Worm (Caenorhabditis elegans) whole organism, L2 larva: ENCODE data around the gene oac-1.

Experiments
- C34F6.9 ChIP-seq: fragments of 150-350 bp; optimal IDR thresholded peaks from 2 replicates; lab custom pipeline; 2014; ENCODE audit warnings: missing biosample characterization, missing genetic modification characterization
- F13H6.1 ChIP-seq: sonication (generic microtip); optimal IDR thresholded peaks from 2 replicates; lab custom pipeline; 2016; ENCODE audit warnings: missing genetic modification characterization, missing compliant biosample characterization
- R02D3.7 ChIP-seq: fragments of 150-350 bp; optimal IDR thresholded peaks from 2 replicates; lab custom pipeline; 2014; ENCODE audit warnings: missing biosample characterization, missing genetic modification characterization
- Y55F3AM.14 ChIP-seq: fragments of 200-800 bp; sonication (Bioruptor generic); optimal IDR thresholded peaks from 2 replicates; lab custom pipeline; 2018; ENCODE audit warnings: mild to moderate bottlenecking, missing genetic modification characterization, missing compliant biosample characterization
- alr-1 ChIP-seq: fragments of 150-350 bp; optimal IDR thresholded peaks from 2 replicates; lab custom pipeline; 2014; ENCODE audit warnings: missing biosample characterization, missing genetic modification characterization
- aly-2 ChIP-seq: fragments of 150-350 bp; optimal IDR thresholded peaks from 2 replicates; lab custom pipeline; 2014; ENCODE audit warnings: missing biosample characterization, missing genetic modification characterization
- ama-1 ChIP-seq: fragments of 150-350 bp; optimal IDR thresholded peaks from 2 replicates; lab custom pipeline; 2018; ENCODE audit warnings: inconsistent platforms
- blmp-1 ChIP-seq: sonication (generic microtip); optimal IDR thresholded peaks from 2 replicates; lab custom pipeline; 2017; ENCODE audit warnings: missing genetic modification characterization, mild to moderate bottlenecking, missing compliant biosample characterization, antibody characterized with exemption, moderate library complexity; ENCODE audit not compliant: insufficient read depth
- ceh-16 ChIP-seq: fragments of 150-350 bp; optimal IDR thresholded peaks from 2 replicates; lab custom pipeline; 2014; ENCODE audit warnings: missing biosample characterization, missing genetic modification characterization
- ceh-82 ChIP-seq: fragments of 150-350 bp; optimal IDR thresholded peaks from 2 replicates; lab custom pipeline; 2014; ENCODE audit warnings: missing biosample characterization, missing genetic modification characterization
- crh-2 ChIP-seq: sonication (generic microtip); optimal IDR thresholded peaks from 2 replicates; lab custom pipeline; 2017; ENCODE audit warnings: missing biosample characterization, missing genetic modification characterization
- dmd-4 ChIP-seq: sonication (generic microtip); optimal IDR thresholded peaks from 2 replicates; lab custom pipeline; 2017; ENCODE audit warnings: missing biosample characterization, missing genetic modification characterization
- egl-27 ChIP-seq: sonication (generic microtip); optimal IDR thresholded peaks from 3 replicates; lab custom pipeline; 2017; ENCODE audit warnings: missing biosample characterization, missing genetic modification reagents, missing genetic modification characterization
- elt-1 ChIP-seq: fragments of 150-350 bp; optimal IDR thresholded peaks from 2 replicates; lab custom pipeline; 2014; ENCODE audit warnings: missing biosample characterization, missing genetic modification characterization
- elt-3 ChIP-seq: sonication (generic microtip); optimal IDR thresholded peaks from 2 replicates; lab custom pipeline; 2017; ENCODE audit warnings: missing biosample characterization, missing genetic modification characterization
- fos-1 ChIP-seq: fragments of 150-350 bp; optimal IDR thresholded peaks from 2 replicates; lab custom pipeline; 2014; ENCODE audit warnings: missing biosample characterization, missing genetic modification characterization
- gmeb-1 ChIP-seq: fragments of 150-350 bp; optimal IDR thresholded peaks from 2 replicates; lab custom pipeline; 2014; ENCODE audit warnings: missing biosample characterization, missing genetic modification characterization
- lin-13 ChIP-seq: fragments of 150-350 bp; optimal IDR thresholded peaks from 2 replicates; lab custom pipeline; 2014; ENCODE audit warnings: missing biosample characterization, missing genetic modification reagents, missing genetic modification characterization
- lin-39 ChIP-seq: fragments of 150-350 bp; optimal IDR thresholded peaks from 2 replicates; lab custom pipeline; 2014; ENCODE audit warnings: missing biosample characterization, missing genetic modification reagents, missing genetic modification characterization
- lsy-2 ChIP-seq, 2 experiments: fragments of 150-350 bp in 1 of 2; sonication (generic microtip) in 1 of 2; optimal IDR thresholded peaks; 2 replicates each; lab custom pipeline; 2014 to 2017; ENCODE audit warnings: missing biosample characterization in 2 of 2, missing genetic modification characterization in 2 of 2
- mbf-1 ChIP-seq: sonication (generic microtip); optimal IDR thresholded peaks from 2 replicates; lab custom pipeline; 2017; ENCODE audit warnings: missing biosample characterization, missing genetic modification characterization
- mdl-1 ChIP-seq, 2 experiments: fragments of 150-350 bp in 1 of 2; sonication (generic microtip) in 1 of 2; optimal IDR thresholded peaks; 2 replicates each; lab custom pipeline; 2017; ENCODE audit warnings: missing biosample characterization in 2 of 2, missing genetic modification characterization in 2 of 2
- nhr-10 ChIP-seq: sonication (generic microtip); optimal IDR thresholded peaks from 2 replicates; lab custom pipeline; 2017; ENCODE audit warnings: missing biosample characterization, missing genetic modification characterization
- nhr-12 ChIP-seq: fragments of 150-350 bp; optimal IDR thresholded peaks from 2 replicates; lab custom pipeline; 2014; ENCODE audit warnings: missing biosample characterization, missing genetic modification characterization
- nhr-129 ChIP-seq: fragments of 150-350 bp; optimal IDR thresholded peaks from 2 replicates; lab custom pipeline; 2014; ENCODE audit warnings: missing biosample characterization, missing genetic modification characterization
- nhr-21 ChIP-seq: fragments of 150-350 bp; optimal IDR thresholded peaks from 2 replicates; lab custom pipeline; 2014; ENCODE audit warnings: missing biosample characterization, missing genetic modification characterization
- nhr-23 ChIP-seq: fragments of 150-350 bp; optimal IDR thresholded peaks from 2 replicates; lab custom pipeline; 2014; ENCODE audit warnings: missing biosample characterization, missing genetic modification reagents, missing genetic modification characterization
- nhr-25 ChIP-seq: fragments of 150-350 bp; sonication (generic microtip); optimal IDR thresholded peaks from 3 replicates; lab custom pipeline; 2014; ENCODE audit warnings: missing biosample characterization, missing genetic modification characterization
- nhr-77 ChIP-seq: fragments of 150-350 bp; optimal IDR thresholded peaks from 2 replicates; lab custom pipeline; 2014; ENCODE audit warnings: missing biosample characterization, missing genetic modification characterization
- peb-1 ChIP-seq: fragments of 150-350 bp; optimal IDR thresholded peaks from 2 replicates; lab custom pipeline; 2014; ENCODE audit warnings: missing biosample characterization, missing genetic modification characterization
- sem-4 ChIP-seq: fragments of 150-350 bp; optimal IDR thresholded peaks from 2 replicates; lab custom pipeline; 2014; ENCODE audit warnings: missing biosample characterization, missing genetic modification reagents, missing genetic modification characterization
- sma-3 ChIP-seq: sonication (generic microtip); optimal IDR thresholded peaks from 2 replicates; lab custom pipeline; 2016; ENCODE audit warnings: missing genetic modification reagents, missing genetic modification characterization, missing compliant biosample characterization
- sma-9 ChIP-seq, 2 experiments: fragments of 150-350 bp in 1 of 2; sonication (generic microtip) in 1 of 2; optimal IDR thresholded peaks; 2 replicates each; lab custom pipeline; 2014 to 2016; ENCODE audit warnings: missing genetic modification characterization in 2 of 2, mild to moderate bottlenecking in 1 of 2, missing biosample characterization in 1 of 2, missing compliant biosample characterization in 1 of 2, missing genetic modification reagents in 1 of 2, moderate library complexity in 1 of 2
- snpc-4 ChIP-seq: fragments of 150-350 bp; optimal IDR thresholded peaks from 2 replicates; lab custom pipeline; 2014; ENCODE audit warnings: missing biosample characterization, missing genetic modification characterization
- unc-39 ChIP-seq: fragments of 150-350 bp; optimal IDR thresholded peaks from 2 replicates; lab custom pipeline; 2014; ENCODE audit warnings: missing biosample characterization, missing genetic modification characterization
- unc-55 ChIP-seq: fragments of 150-350 bp; sonication (generic microtip); optimal IDR thresholded peaks from 3 replicates; lab custom pipeline; 2014; ENCODE audit warnings: missing biosample characterization, missing genetic modification reagents, missing genetic modification characterization
- unc-62 ChIP-seq: fragments of 150-350 bp; optimal IDR thresholded peaks from 2 replicates; lab custom pipeline; 2014; ENCODE audit warnings: missing biosample characterization, missing genetic modification reagents, missing genetic modification characterization
- zag-1 ChIP-seq: fragments of 150-350 bp; optimal IDR thresholded peaks from 2 replicates; lab custom pipeline; 2014; ENCODE audit warnings: missing biosample characterization, missing genetic modification characterization
- ztf-1 ChIP-seq: fragments of 200-800 bp; sonication (Bioruptor generic); conservative IDR thresholded peaks from 2 replicates; pipeline ENCODE4 v1.3.6; 2022; ENCODE audit warnings: missing genetic modification characterization, missing compliant biosample characterization
- ztf-4 ChIP-seq: fragments of 150-350 bp; optimal IDR thresholded peaks from 2 replicates; lab custom pipeline; 2014; ENCODE audit warnings: missing biosample characterization, missing genetic modification characterization

oac-1 gene

ce11 chrV:19519511-19519934, 36.2 kb downstream of the oac-1 start:
- TF ChIP-seq nhr-25 (tag; lab: Kevin White, UChicago) (no peak), nhr-77 (no peak), F13H6.1 (tag; lab: Kevin White, UChicago) (no peak), Y55F3AM.14 (GFP tag; lab: Kevin White, UChicago) (peak; percentile 50), lsy-2 (tag; optimal IDR thresholded peaks at IDR 0.05; lab: Kevin White, UChicago) (peak in 1 of 2 experiments; percentile 52), alr-1 (tag; lab: Kevin White, UChicago) (no peak), aly-2 (tag; lab: Kevin White, UChicago) (no peak), sem-4 (tag; lab: Kevin White, UChicago) (peak; percentile 10), R02D3.7 (no peak), lin-13 (no peak), lin-39 (tag; lab: Kevin White, UChicago) (no peak), egl-27 (tag; lab: Kevin White, UChicago) (no peak), crh-2 (tag; lab: Kevin White, UChicago) (peak; percentile 8), mbf-1 (tag; lab: Kevin White, UChicago) (no peak), ceh-82 (tag; lab: Kevin White, UChicago) (no peak), ztf-4 (tag; lab: Kevin White, UChicago) (peak; percentile 63), ztf-1 (GFP tag; lab: Robert Waterston, UW) (no peak), C34F6.9 (tag; lab: Kevin White, UChicago) (no peak), blmp-1 (tag; lab: Kevin White, UChicago) (no peak), sma-9 (GFP tag; optimal IDR thresholded peaks at IDR 0.05; lab: Kevin White, UChicago) (no peak), sma-9 (tag; optimal IDR thresholded peaks at IDR 0.05; lab: Kevin White, UChicago) (no peak), unc-62 (GFP tag; lab: Kevin White, UChicago) (no peak), elt-1 (tag; lab: Kevin White, UChicago) (no peak), peb-1 (tag; lab: Kevin White, UChicago) (no peak), nhr-10 (tag; lab: Kevin White, UChicago) (no peak), unc-39 (tag; lab: Kevin White, UChicago) (no peak), ceh-16 (tag; lab: Kevin White, UChicago) (no peak), sma-3 (GFP tag; lab: Kevin White, UChicago) (no peak), snpc-4 (tag; lab: Kevin White, UChicago) (no peak), unc-55 (no peak), zag-1 (tag; lab: Kevin White, UChicago) (no peak), ama-1 (lab: Kevin White, UChicago) (no peak), fos-1 (tag; lab: Kevin White, UChicago) (no peak), elt-3 (tag; lab: Kevin White, UChicago) (no peak), gmeb-1 (tag; lab: Kevin White, UChicago) (no peak), nhr-129 (tag; lab: Kevin White, UChicago) (no peak), nhr-12 (tag; lab: Kevin White, UChicago) (no peak), dmd-4 (tag; lab: Kevin White, UChicago) (no peak)

- TF ChIP-seq blmp-1 (tag; lab: Kevin White, UChicago) (no peak), sem-4 (tag; lab: Kevin White, UChicago) (no peak), fos-1 (tag; lab: Kevin White, UChicago) (no peak), elt-1 (tag; lab: Kevin White, UChicago) (no peak), ama-1 (lab: Kevin White, UChicago) (no peak), nhr-10 (tag; lab: Kevin White, UChicago) (no peak), ceh-82 (tag; lab: Kevin White, UChicago) (no peak), nhr-21 (tag; lab: Kevin White, UChicago) (no peak), nhr-23 (tag; lab: Kevin White, UChicago) (no peak), alr-1 (tag; lab: Kevin White, UChicago) (no peak), dmd-4 (tag; lab: Kevin White, UChicago) (no peak), egl-27 (tag; lab: Kevin White, UChicago) (no peak), nhr-77 (no peak), nhr-12 (tag; lab: Kevin White, UChicago) (no peak), gmeb-1 (tag; lab: Kevin White, UChicago) (no peak), elt-3 (tag; lab: Kevin White, UChicago) (no peak), mdl-1 (tag; optimal IDR thresholded peaks at IDR 0.05; lab: Kevin White, UChicago) (no peak), sma-3 (GFP tag; lab: Kevin White, UChicago) (no peak)
Observed at ce11 chrV:19518468-19519168, 37.2 kb downstream of the oac-1 start.
